Worm (Caenorhabditis elegans): ENCODE measurements around the gene K03B8.11.

DNA sequence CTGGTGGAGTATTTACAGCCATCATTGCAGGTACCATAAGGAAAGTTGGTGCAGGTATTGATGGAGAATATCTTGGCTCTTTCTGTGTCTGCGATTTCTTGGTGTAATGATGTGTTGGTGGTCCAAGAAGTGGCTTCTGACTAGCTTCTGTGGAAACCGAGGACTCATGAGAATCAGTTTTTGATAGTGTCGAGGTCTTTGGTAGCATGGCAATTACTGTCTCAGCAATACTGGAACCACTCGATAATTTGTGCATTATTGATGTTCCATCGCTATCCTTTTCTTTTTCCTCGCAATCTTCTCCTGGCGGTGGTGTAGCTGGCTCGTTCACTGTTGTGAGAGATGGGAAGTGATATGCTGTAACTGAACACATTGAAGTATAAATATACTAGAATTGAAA lies 26.7 kb downstream of the K03B8.11 start:
- TF ChIP-seq ceh-58 (GFP tag; IDR thresholded peaks at IDR 0.05), result no peak
- no peak for TF ChIP-seq snpc-4 (GFP tag; optimal IDR thresholded peaks at IDR 0.05)
- no peak for TF ChIP-seq snpc-4 (tag; optimal IDR thresholded peaks at IDR 0.05)
- no peak for TF ChIP-seq hrde-1 (tag; optimal IDR thresholded peaks at IDR 0.05; ENCODE audit: borderline replicate concordance)
- no peak for TF ChIP-seq sdz-38 (tag; optimal IDR thresholded peaks at IDR 0.05)
- no peak for TF ChIP-seq ama-1 (optimal IDR thresholded peaks at IDR 0.05)
- no peak for TF ChIP-seq ama-1 (GFP tag; optimal IDR thresholded peaks at IDR 0.05)
- TF ChIP-seq Y56A3A.18 (GFP tag; IDR thresholded peaks at IDR 0.05), result no peak
- no peak for TF ChIP-seq lsl-1 (GFP tag; optimal IDR thresholded peaks at IDR 0.05)
- no peak for TF ChIP-seq ceh-27 (GFP tag; optimal IDR thresholded peaks at IDR 0.05)

All from whole organism, young adult.